Worm (Caenorhabditis elegans) whole organism, L3 larva: ENCODE data around the gene gst-42.

Source experiments
- egl-27 ChIP-seq: sonication (generic microtip); optimal IDR thresholded peaks from 4 replicates; lab custom pipeline; 2017; ENCODE audit warnings: missing biosample characterization, missing genetic modification reagents, missing genetic modification characterization
- elt-2 ChIP-seq: sonication (generic microtip); optimal IDR thresholded peaks from 2 replicates; lab custom pipeline; 2016; ENCODE audit warnings: missing genetic modification reagents, mild to moderate bottlenecking, missing genetic modification characterization, missing compliant biosample characterization
- eor-1 ChIP-seq, 2 experiments: fragments of 150-350 bp; optimal IDR thresholded peaks; 2 replicates each; lab custom pipeline; 2014 to 2018; ENCODE audit warnings: missing biosample characterization in 2 of 2, missing genetic modification characterization in 2 of 2
- nhr-77 ChIP-seq: fragments of 150-350 bp; optimal IDR thresholded peaks from 2 replicates; lab custom pipeline; 2014; ENCODE audit warnings: missing biosample characterization, missing genetic modification characterization
- pha-4 ChIP-seq: fragments of 150-350 bp; optimal IDR thresholded peaks from 2 replicates; lab custom pipeline; 2014; ENCODE audit warnings: missing biosample characterization, missing genetic modification reagents, missing genetic modification characterization

gst-42 gene

DNA sequence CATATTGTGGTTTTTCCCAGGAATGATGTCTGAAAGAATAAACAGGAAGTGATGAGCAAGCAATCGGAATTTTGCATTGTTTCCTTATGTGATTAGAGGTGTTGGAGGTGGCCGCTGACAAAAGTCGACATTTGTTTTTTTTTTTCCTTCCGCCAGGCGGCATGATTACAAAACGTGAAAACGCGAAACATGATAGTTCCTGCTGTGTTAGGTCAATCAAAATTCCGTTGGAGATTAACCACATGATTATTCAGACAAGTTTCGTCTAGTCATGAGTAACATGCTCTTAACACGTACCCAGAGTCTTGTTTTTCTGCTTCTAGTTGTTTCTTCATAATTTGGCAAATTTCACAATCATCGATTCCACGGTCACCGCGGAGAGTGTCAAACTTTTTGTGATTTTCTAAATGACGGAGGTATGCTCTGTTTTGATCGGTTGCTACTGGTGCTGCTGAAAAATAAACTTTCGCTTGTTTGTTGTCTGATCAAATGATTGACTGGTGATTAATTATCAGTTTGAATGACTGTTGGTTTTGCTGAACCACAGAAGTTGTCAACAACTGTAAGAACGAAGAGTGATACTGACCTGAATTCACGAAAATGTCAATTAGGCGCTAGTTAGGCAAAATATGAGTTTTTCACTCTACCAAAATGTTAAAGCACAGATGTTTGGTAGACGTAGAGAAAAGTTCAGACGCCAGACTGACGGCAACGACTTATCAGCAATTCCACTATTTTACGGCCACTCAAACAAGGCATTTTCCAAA lies 48.3 kb downstream of the gst-42 start:
- no peak for TF ChIP-seq egl-27
- TF ChIP-seq pha-4 (tag; lab: Kevin White, UChicago) = peak; percentile 33
- TF ChIP-seq eor-1 (tag; optimal IDR thresholded peaks at IDR 0.05; lab: Kevin White, UChicago) = no peak
- peak; percentile 65 for TF ChIP-seq elt-2 (tag; lab: Kevin White, UChicago)
- TF ChIP-seq nhr-77 (tag; lab: Kevin White, UChicago) = no peak
